Worm (Caenorhabditis elegans) whole organism, mixed stage, embryonic: ENCODE results near the gene B0244.6.

Experiments used
- blmp-1 ChIP-seq: fragments of 150-350 bp; optimal IDR thresholded peaks from 2 replicates; lab custom pipeline; 2014; ENCODE audit warnings: missing biosample characterization, missing genetic modification characterization
- elt-1 ChIP-seq: sonication (generic microtip); optimal IDR thresholded peaks from 2 replicates; lab custom pipeline; 2017; ENCODE audit warnings: missing genetic modification characterization, mild to moderate bottlenecking, missing compliant biosample characterization, antibody characterized with exemption, moderate library complexity, borderline replicate concordance; ENCODE audit not compliant: insufficient read depth
- lsy-2 ChIP-seq: fragments of 150-350 bp; optimal IDR thresholded peaks from 2 replicates; lab custom pipeline; 2014; ENCODE audit warnings: missing biosample characterization, missing genetic modification characterization
- mep-1 ChIP-seq: fragments of 150-350 bp; optimal IDR thresholded peaks from 2 replicates; lab custom pipeline; 2017; ENCODE audit warnings: missing biosample characterization, missing genetic modification reagents, missing genetic modification characterization, inconsistent platforms
- nhr-12 ChIP-seq: fragments of 150-350 bp; optimal IDR thresholded peaks from 2 replicates; lab custom pipeline; 2014; ENCODE audit warnings: missing biosample characterization, missing genetic modification characterization
- nhr-2 ChIP-seq: fragments of 150-350 bp; optimal IDR thresholded peaks from 2 replicates; lab custom pipeline; 2014; ENCODE audit warnings: missing biosample characterization, missing genetic modification characterization
- nhr-237 ChIP-seq: fragments of 150-350 bp; optimal IDR thresholded peaks from 2 replicates; lab custom pipeline; 2014; ENCODE audit warnings: missing biosample characterization, missing genetic modification characterization
- nhr-28 ChIP-seq: fragments of 150-350 bp; optimal IDR thresholded peaks from 2 replicates; lab custom pipeline; 2014; ENCODE audit warnings: missing biosample characterization, missing genetic modification characterization
- nhr-76 ChIP-seq: sonication (generic microtip); optimal IDR thresholded peaks from 2 replicates; lab custom pipeline; 2017; ENCODE audit warnings: missing biosample characterization, missing genetic modification characterization
- pha-4 ChIP-seq: fragments of 150-350 bp; optimal IDR thresholded peaks from 2 replicates; lab custom pipeline; 2018; ENCODE audit warnings: missing biosample characterization, missing genetic modification reagents, missing genetic modification characterization
- snpc-4 ChIP-seq: fragments of 150-350 bp; optimal IDR thresholded peaks from 2 replicates; lab custom pipeline; 2014; ENCODE audit warnings: missing biosample characterization, missing genetic modification characterization
- unc-39 ChIP-seq: fragments of 150-350 bp; optimal IDR thresholded peaks from 2 replicates; lab custom pipeline; 2014; ENCODE audit warnings: missing biosample characterization, missing genetic modification characterization
- unc-62 ChIP-seq: fragments of 150-350 bp; optimal IDR thresholded peaks from 2 replicates; lab custom pipeline; 2014; ENCODE audit warnings: missing biosample characterization, missing genetic modification reagents, missing genetic modification characterization

ce11 chrIII:5718385-5718784 is 19.4 kb upstream of the B0244.6 start:
- TF ChIP-seq nhr-237 (no peak), nhr-12 (tag; lab: Kevin White, UChicago) (no peak), snpc-4 (tag; lab: Kevin White, UChicago) (no peak), mep-1 (tag; lab: Kevin White, UChicago) (no peak), lsy-2 (tag; lab: Kevin White, UChicago) (no peak), blmp-1 (tag; lab: Kevin White, UChicago) (no peak), nhr-2 (tag; lab: Kevin White, UChicago) (peak; percentile 91), unc-62 (peak; percentile 23), unc-39 (no peak), nhr-76 (no peak), nhr-28 (tag; lab: Kevin White, UChicago) (no peak), pha-4 (no peak), elt-1 (tag; lab: Kevin White, UChicago) (no peak)
